Worm (Caenorhabditis elegans) whole organism, midembryonic: Measurements from ENCODE around the gene C37C3.9.

ENCODE experiments used
- flt-1 ChIP-seq: fragments of 200-800 bp; sonication (Bioruptor generic); IDR thresholded peaks from 2 replicates; pipeline ENCODE4 v1.3.6; 2022; ENCODE audit warnings: missing genetic modification characterization, missing compliant biosample characterization
- klf-2 ChIP-seq: fragments of 200-800 bp; sonication (Bioruptor generic); conservative IDR thresholded peaks from 2 replicates; pipeline ENCODE4 v1.3.6; 2022; ENCODE audit warnings: missing genetic modification reagents, missing genetic modification characterization, missing compliant biosample characterization
- ref-1 ChIP-seq: fragments of 200-800 bp; sonication (Bioruptor generic); conservative IDR thresholded peaks from 2 replicates; pipeline ENCODE4 v1.3.6; 2022; ENCODE audit warnings: missing genetic modification reagents, missing genetic modification characterization, missing compliant biosample characterization
- ztf-23 ChIP-seq: fragments of 200-800 bp; sonication (Bioruptor generic); IDR thresholded peaks from 2 replicates; pipeline ENCODE4 v1.3.6; 2022; ENCODE audit warnings: missing genetic modification reagents, missing genetic modification characterization, missing compliant biosample characterization
- ztf-29 ChIP-seq: fragments of 200-800 bp; sonication (Bioruptor generic); IDR thresholded peaks from 2 replicates; pipeline ENCODE4 v1.3.6; 2022; ENCODE audit warnings: missing genetic modification reagents, missing genetic modification characterization, missing compliant biosample characterization

DNA sequence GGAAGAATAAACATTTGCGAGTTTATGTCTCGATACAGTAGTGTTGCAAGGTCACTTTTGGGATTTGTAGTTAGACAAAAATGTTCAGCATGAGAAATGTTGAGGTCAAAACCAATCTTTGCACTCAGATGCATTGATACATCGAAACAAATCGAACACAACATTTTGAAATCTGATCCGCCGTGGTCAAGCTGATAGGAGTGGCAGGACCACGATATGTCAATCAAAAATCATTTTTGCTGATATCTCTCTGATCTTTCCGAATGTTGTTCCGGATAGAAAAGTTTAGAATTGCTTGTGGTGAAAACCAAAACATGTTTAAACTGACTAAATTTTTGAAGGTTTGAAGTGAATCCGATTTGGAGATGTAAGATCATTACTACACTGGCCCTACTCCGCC, 28.7 kb downstream of the C37C3.9 start:
- no peak for TF ChIP-seq klf-2 (GFP tag; lab: Robert Waterston, UW)
- no peak for TF ChIP-seq ref-1
- no peak for TF ChIP-seq ztf-29 (GFP tag; lab: Robert Waterston, UW)
- TF ChIP-seq ztf-23 (GFP tag; lab: Robert Waterston, UW) = no peak
- no peak for TF ChIP-seq flt-1 (GFP tag; lab: Robert Waterston, UW)
